Worm (Caenorhabditis elegans) whole organism, L2 larva: Measurements from ENCODE around the gene F25G6.8.

Experiments used
- C34F6.9 ChIP-seq: fragments of 150-350 bp; optimal IDR thresholded peaks from 2 replicates; lab custom pipeline; 2014; ENCODE audit warnings: missing biosample characterization, missing genetic modification characterization
- F13H6.1 ChIP-seq: sonication (generic microtip); optimal IDR thresholded peaks from 2 replicates; lab custom pipeline; 2016; ENCODE audit warnings: missing genetic modification characterization, missing compliant biosample characterization
- R02D3.7 ChIP-seq: fragments of 150-350 bp; optimal IDR thresholded peaks from 2 replicates; lab custom pipeline; 2014; ENCODE audit warnings: missing biosample characterization, missing genetic modification characterization
- Y55F3AM.14 ChIP-seq: fragments of 200-800 bp; sonication (Bioruptor generic); optimal IDR thresholded peaks from 2 replicates; lab custom pipeline; 2018; ENCODE audit warnings: mild to moderate bottlenecking, missing genetic modification characterization, missing compliant biosample characterization
- ZK546.5 ChIP-seq: sonication (generic microtip); optimal IDR thresholded peaks from 2 replicates; lab custom pipeline; 2017; ENCODE audit warnings: missing biosample characterization, missing genetic modification characterization
- alr-1 ChIP-seq: fragments of 150-350 bp; optimal IDR thresholded peaks from 2 replicates; lab custom pipeline; 2014; ENCODE audit warnings: missing biosample characterization, missing genetic modification characterization
- aly-2 ChIP-seq: fragments of 150-350 bp; optimal IDR thresholded peaks from 2 replicates; lab custom pipeline; 2014; ENCODE audit warnings: missing biosample characterization, missing genetic modification characterization
- ama-1 ChIP-seq: fragments of 150-350 bp; optimal IDR thresholded peaks from 2 replicates; lab custom pipeline; 2018; ENCODE audit warnings: inconsistent platforms
- blmp-1 ChIP-seq: sonication (generic microtip); optimal IDR thresholded peaks from 2 replicates; lab custom pipeline; 2017; ENCODE audit warnings: missing genetic modification characterization, mild to moderate bottlenecking, missing compliant biosample characterization, antibody characterized with exemption, moderate library complexity; ENCODE audit not compliant: insufficient read depth
- ceh-16 ChIP-seq: fragments of 150-350 bp; optimal IDR thresholded peaks from 2 replicates; lab custom pipeline; 2014; ENCODE audit warnings: missing biosample characterization, missing genetic modification characterization
- ceh-82 ChIP-seq: fragments of 150-350 bp; optimal IDR thresholded peaks from 2 replicates; lab custom pipeline; 2014; ENCODE audit warnings: missing biosample characterization, missing genetic modification characterization
- crh-2 ChIP-seq: sonication (generic microtip); optimal IDR thresholded peaks from 2 replicates; lab custom pipeline; 2017; ENCODE audit warnings: missing biosample characterization, missing genetic modification characterization
- dmd-4 ChIP-seq: sonication (generic microtip); optimal IDR thresholded peaks from 2 replicates; lab custom pipeline; 2017; ENCODE audit warnings: missing biosample characterization, missing genetic modification characterization
- egl-27 ChIP-seq: sonication (generic microtip); optimal IDR thresholded peaks from 3 replicates; lab custom pipeline; 2017; ENCODE audit warnings: missing biosample characterization, missing genetic modification reagents, missing genetic modification characterization
- elt-1 ChIP-seq: fragments of 150-350 bp; optimal IDR thresholded peaks from 2 replicates; lab custom pipeline; 2014; ENCODE audit warnings: missing biosample characterization, missing genetic modification characterization
- elt-3 ChIP-seq: sonication (generic microtip); optimal IDR thresholded peaks from 2 replicates; lab custom pipeline; 2017; ENCODE audit warnings: missing biosample characterization, missing genetic modification characterization
- fos-1 ChIP-seq: fragments of 150-350 bp; optimal IDR thresholded peaks from 2 replicates; lab custom pipeline; 2014; ENCODE audit warnings: missing biosample characterization, missing genetic modification characterization
- gmeb-1 ChIP-seq: fragments of 150-350 bp; optimal IDR thresholded peaks from 2 replicates; lab custom pipeline; 2014; ENCODE audit warnings: missing biosample characterization, missing genetic modification characterization
- lin-11 ChIP-seq: fragments of 150-350 bp; sonication (generic microtip); optimal IDR thresholded peaks from 2 replicates; lab custom pipeline; 2014; ENCODE audit warnings: missing biosample characterization, missing genetic modification characterization, inconsistent platforms, mixed read lengths
- lin-13 ChIP-seq: fragments of 150-350 bp; optimal IDR thresholded peaks from 2 replicates; lab custom pipeline; 2014; ENCODE audit warnings: missing biosample characterization, missing genetic modification reagents, missing genetic modification characterization
- lin-39 ChIP-seq: fragments of 150-350 bp; optimal IDR thresholded peaks from 2 replicates; lab custom pipeline; 2014; ENCODE audit warnings: missing biosample characterization, missing genetic modification reagents, missing genetic modification characterization
- lsy-2 ChIP-seq, 2 experiments: fragments of 150-350 bp in 1 of 2; sonication (generic microtip) in 1 of 2; optimal IDR thresholded peaks; 2 replicates each; lab custom pipeline; 2014 to 2017; ENCODE audit warnings: missing biosample characterization in 2 of 2, missing genetic modification characterization in 2 of 2
- mab-5 ChIP-seq: fragments of 150-350 bp; optimal IDR thresholded peaks from 2 replicates; lab custom pipeline; 2014; ENCODE audit warnings: missing biosample characterization, missing genetic modification characterization
- mbf-1 ChIP-seq: sonication (generic microtip); optimal IDR thresholded peaks from 2 replicates; lab custom pipeline; 2017; ENCODE audit warnings: missing biosample characterization, missing genetic modification characterization
- mdl-1 ChIP-seq, 2 experiments: fragments of 150-350 bp in 1 of 2; sonication (generic microtip) in 1 of 2; optimal IDR thresholded peaks; 2 replicates each; lab custom pipeline; 2017; ENCODE audit warnings: missing biosample characterization in 2 of 2, missing genetic modification characterization in 2 of 2
- nhr-10 ChIP-seq: sonication (generic microtip); optimal IDR thresholded peaks from 2 replicates; lab custom pipeline; 2017; ENCODE audit warnings: missing biosample characterization, missing genetic modification characterization
- nhr-11 ChIP-seq: fragments of 150-350 bp; optimal IDR thresholded peaks from 2 replicates; lab custom pipeline; 2014; ENCODE audit warnings: missing biosample characterization, missing genetic modification characterization
- nhr-12 ChIP-seq: fragments of 150-350 bp; optimal IDR thresholded peaks from 2 replicates; lab custom pipeline; 2014; ENCODE audit warnings: missing biosample characterization, missing genetic modification characterization
- nhr-129 ChIP-seq: fragments of 150-350 bp; optimal IDR thresholded peaks from 2 replicates; lab custom pipeline; 2014; ENCODE audit warnings: missing biosample characterization, missing genetic modification characterization
- nhr-21 ChIP-seq: fragments of 150-350 bp; optimal IDR thresholded peaks from 2 replicates; lab custom pipeline; 2014; ENCODE audit warnings: missing biosample characterization, missing genetic modification characterization
- nhr-23 ChIP-seq: fragments of 150-350 bp; optimal IDR thresholded peaks from 2 replicates; lab custom pipeline; 2014; ENCODE audit warnings: missing biosample characterization, missing genetic modification reagents, missing genetic modification characterization
- nhr-237 ChIP-seq: fragments of 150-350 bp; optimal IDR thresholded peaks from 2 replicates; lab custom pipeline; 2014; ENCODE audit warnings: missing biosample characterization, missing genetic modification characterization
- nhr-25 ChIP-seq: fragments of 150-350 bp; sonication (generic microtip); optimal IDR thresholded peaks from 3 replicates; lab custom pipeline; 2014; ENCODE audit warnings: missing biosample characterization, missing genetic modification characterization
- nhr-6 ChIP-seq: fragments of 150-350 bp; optimal IDR thresholded peaks from 2 replicates; lab custom pipeline; 2014; ENCODE audit warnings: missing biosample characterization, missing genetic modification characterization
- nhr-77 ChIP-seq: fragments of 150-350 bp; optimal IDR thresholded peaks from 2 replicates; lab custom pipeline; 2014; ENCODE audit warnings: missing biosample characterization, missing genetic modification characterization
- peb-1 ChIP-seq: fragments of 150-350 bp; optimal IDR thresholded peaks from 2 replicates; lab custom pipeline; 2014; ENCODE audit warnings: missing biosample characterization, missing genetic modification characterization
- sem-4 ChIP-seq: fragments of 150-350 bp; optimal IDR thresholded peaks from 2 replicates; lab custom pipeline; 2014; ENCODE audit warnings: missing biosample characterization, missing genetic modification reagents, missing genetic modification characterization
- skn-1 ChIP-seq: sonication (generic microtip); optimal IDR thresholded peaks from 2 replicates; lab custom pipeline; 2017; ENCODE audit warnings: missing biosample characterization, missing genetic modification characterization
- sma-3 ChIP-seq: sonication (generic microtip); optimal IDR thresholded peaks from 2 replicates; lab custom pipeline; 2016; ENCODE audit warnings: missing genetic modification reagents, missing genetic modification characterization, missing compliant biosample characterization
- sma-9 ChIP-seq, 2 experiments: fragments of 150-350 bp in 1 of 2; sonication (generic microtip) in 1 of 2; optimal IDR thresholded peaks; 2 replicates each; lab custom pipeline; 2014 to 2016; ENCODE audit warnings: missing genetic modification characterization in 2 of 2, mild to moderate bottlenecking in 1 of 2, missing biosample characterization in 1 of 2, missing compliant biosample characterization in 1 of 2, missing genetic modification reagents in 1 of 2, moderate library complexity in 1 of 2
- snpc-4 ChIP-seq: fragments of 150-350 bp; optimal IDR thresholded peaks from 2 replicates; lab custom pipeline; 2014; ENCODE audit warnings: missing biosample characterization, missing genetic modification characterization
- unc-39 ChIP-seq: fragments of 150-350 bp; optimal IDR thresholded peaks from 2 replicates; lab custom pipeline; 2014; ENCODE audit warnings: missing biosample characterization, missing genetic modification characterization
- unc-55 ChIP-seq: fragments of 150-350 bp; sonication (generic microtip); optimal IDR thresholded peaks from 3 replicates; lab custom pipeline; 2014; ENCODE audit warnings: missing biosample characterization, missing genetic modification reagents, missing genetic modification characterization
- unc-62 ChIP-seq: fragments of 150-350 bp; optimal IDR thresholded peaks from 2 replicates; lab custom pipeline; 2014; ENCODE audit warnings: missing biosample characterization, missing genetic modification reagents, missing genetic modification characterization
- zag-1 ChIP-seq: fragments of 150-350 bp; optimal IDR thresholded peaks from 2 replicates; lab custom pipeline; 2014; ENCODE audit warnings: missing biosample characterization, missing genetic modification characterization
- ztf-1 ChIP-seq: fragments of 200-800 bp; sonication (Bioruptor generic); conservative IDR thresholded peaks from 2 replicates; pipeline ENCODE4 v1.3.6; 2022; ENCODE audit warnings: missing genetic modification characterization, missing compliant biosample characterization
- ztf-11 ChIP-seq: sonication (generic microtip); optimal IDR thresholded peaks from 2 replicates; lab custom pipeline; 2017; ENCODE audit warnings: missing biosample characterization, missing genetic modification characterization
- ztf-4 ChIP-seq: fragments of 150-350 bp; optimal IDR thresholded peaks from 2 replicates; lab custom pipeline; 2014; ENCODE audit warnings: missing biosample characterization, missing genetic modification characterization

F25G6.8 gene

DNA sequence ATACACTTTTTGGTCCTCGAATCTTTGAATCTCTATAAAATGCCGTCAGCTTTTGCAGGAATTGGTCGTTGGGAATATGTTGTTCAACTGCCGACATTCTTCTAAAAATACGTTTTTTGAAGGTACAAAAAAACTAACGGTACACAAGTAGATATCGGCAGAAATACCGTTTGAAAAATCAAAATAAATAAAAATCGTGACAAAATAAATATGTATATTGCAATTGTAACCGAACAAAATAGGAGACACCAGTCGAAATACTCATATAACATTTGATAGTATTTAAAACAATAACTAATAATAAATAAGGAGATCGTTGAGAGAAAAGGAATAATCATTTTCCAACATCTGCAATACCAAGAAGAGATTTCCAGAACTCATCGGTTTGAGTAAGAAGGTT is at the start of gene F25G6.8:
Gene F25G6.8 (minus strand): TSS at position 101 of the 400 bp plus-strand sequence.
- TF ChIP-seq peb-1 = no peak
- TF ChIP-seq lin-13 (GFP tag; lab: Kevin White, UChicago) = no peak
- no peak for TF ChIP-seq unc-39 (tag; lab: Kevin White, UChicago)
- no peak for TF ChIP-seq nhr-129 (tag; lab: Kevin White, UChicago)
- no peak for TF ChIP-seq ceh-16 (tag; lab: Kevin White, UChicago)
- no peak for TF ChIP-seq zag-1 (tag; lab: Kevin White, UChicago)
- TF ChIP-seq C34F6.9 (tag; lab: Kevin White, UChicago) = no peak
- TF ChIP-seq blmp-1 = no peak
- no peak for TF ChIP-seq fos-1 (tag; lab: Kevin White, UChicago)
- no peak for TF ChIP-seq egl-27
- no peak for TF ChIP-seq snpc-4 (tag; lab: Kevin White, UChicago)
- TF ChIP-seq ztf-4 (tag; lab: Kevin White, UChicago) = no peak

DNA sequence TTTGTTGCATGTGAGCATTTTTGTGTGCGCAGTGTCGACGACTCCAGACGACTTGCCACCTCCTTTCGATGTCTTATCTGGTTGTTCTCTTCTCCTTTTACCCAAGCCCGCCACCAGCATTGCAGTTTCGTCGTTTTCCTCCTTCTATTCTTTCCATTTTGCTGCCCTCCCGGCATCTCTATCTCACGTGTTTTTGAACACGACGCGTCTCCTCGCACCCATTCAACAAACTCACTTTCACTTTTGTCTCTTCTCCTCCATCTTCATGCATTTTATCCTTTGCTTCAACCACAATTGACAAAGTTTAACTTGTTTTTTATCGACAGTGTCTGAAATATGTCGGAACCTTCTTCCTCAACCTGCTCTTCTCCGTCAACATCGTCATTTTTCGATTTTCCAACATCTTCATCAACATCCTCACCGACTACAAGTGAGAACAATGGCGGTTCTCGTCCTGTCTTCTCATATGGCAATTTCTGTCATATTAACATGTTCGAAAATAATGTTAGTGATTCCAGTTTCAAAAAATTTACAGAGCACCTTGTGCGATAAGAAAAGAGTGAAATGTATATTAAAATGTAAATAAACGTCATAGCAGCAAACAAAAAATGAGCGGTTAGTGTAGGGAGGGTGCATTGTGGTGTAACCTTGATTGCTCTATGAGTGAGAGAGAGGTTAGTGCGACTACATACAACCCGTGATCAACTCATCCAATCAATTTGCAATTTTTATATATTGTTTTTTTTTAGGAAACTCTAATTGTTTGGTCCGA is 45.8 kb upstream of the F25G6.8 start, which contains the start of gene fip-4:
Gene fip-4 (minus strand): TSS at position 636 of the 772 bp plus-strand sequence.
- TF ChIP-seq unc-39 (tag; lab: Kevin White, UChicago) = no peak
- TF ChIP-seq ztf-1 (GFP tag; lab: Robert Waterston, UW) = no peak
- TF ChIP-seq F13H6.1 = peak; percentile 7
- no peak for TF ChIP-seq snpc-4 (tag; lab: Kevin White, UChicago)
- peak; percentile 29 for TF ChIP-seq sma-3 (GFP tag; lab: Kevin White, UChicago)
- peak; percentile 44 for TF ChIP-seq nhr-21 (tag; lab: Kevin White, UChicago)
- TF ChIP-seq gmeb-1 (tag; lab: Kevin White, UChicago) = no peak
- no peak for TF ChIP-seq R02D3.7 (tag; lab: Kevin White, UChicago)
- TF ChIP-seq ztf-4 (tag; lab: Kevin White, UChicago) = no peak
- TF ChIP-seq egl-27 = no peak
- TF ChIP-seq nhr-6 (tag; lab: Kevin White, UChicago) = no peak
- no peak for TF ChIP-seq unc-55 (GFP tag; lab: Kevin White, UChicago)
- TF ChIP-seq nhr-129 (tag; lab: Kevin White, UChicago) = peak; percentile 46
- TF ChIP-seq nhr-237 (tag; lab: Kevin White, UChicago) = no peak
- no peak for TF ChIP-seq nhr-12 (tag; lab: Kevin White, UChicago)
- TF ChIP-seq lsy-2 (tag; optimal IDR thresholded peaks at IDR 0.05; lab: Kevin White, UChicago) = peak in 1 of 2 experiments; percentile 22
- no peak for TF ChIP-seq dmd-4 (tag; lab: Kevin White, UChicago)
- no peak for TF ChIP-seq ceh-82 (tag; lab: Kevin White, UChicago)
- TF ChIP-seq lin-11 (tag; lab: Kevin White, UChicago) = no peak
- TF ChIP-seq zag-1 (tag; lab: Kevin White, UChicago) = no peak
- no peak for TF ChIP-seq lin-13 (GFP tag; lab: Kevin White, UChicago)
- no peak for TF ChIP-seq nhr-77 (tag; lab: Kevin White, UChicago)
- TF ChIP-seq elt-3 (tag; lab: Kevin White, UChicago) = no peak
- peak; percentile 45 for TF ChIP-seq C34F6.9 (tag; lab: Kevin White, UChicago)
- peak in 1 of 2 experiments; percentile 34 for TF ChIP-seq mdl-1 (tag; optimal IDR thresholded peaks at IDR 0.05; lab: Kevin White, UChicago)
- TF ChIP-seq crh-2 (tag; lab: Kevin White, UChicago) = no peak
- no peak for TF ChIP-seq alr-1 (tag; lab: Kevin White, UChicago)
- TF ChIP-seq lin-39 (tag; lab: Kevin White, UChicago) = no peak
- TF ChIP-seq sma-9 (GFP tag; optimal IDR thresholded peaks at IDR 0.05; lab: Kevin White, UChicago) = peak; percentile 70
- TF ChIP-seq sma-9 (tag; optimal IDR thresholded peaks at IDR 0.05; lab: Kevin White, UChicago) = no peak
- no peak for TF ChIP-seq aly-2 (tag; lab: Kevin White, UChicago)
- TF ChIP-seq peb-1 = no peak
- no peak for TF ChIP-seq elt-1 (tag; lab: Kevin White, UChicago)
- TF ChIP-seq nhr-25 = peak; percentile 79
- no peak for TF ChIP-seq skn-1 (tag; lab: Kevin White, UChicago)
- no peak for TF ChIP-seq unc-62 (GFP tag; lab: Kevin White, UChicago)
- TF ChIP-seq ztf-11 = no peak
- no peak for TF ChIP-seq nhr-11 (tag; lab: Kevin White, UChicago)
- peak; percentile 43 for TF ChIP-seq fos-1 (tag; lab: Kevin White, UChicago)
- TF ChIP-seq nhr-23 (tag; lab: Kevin White, UChicago) = no peak
- no peak for TF ChIP-seq Y55F3AM.14 (GFP tag; lab: Kevin White, UChicago)
- peak; percentile 98 for TF ChIP-seq blmp-1
- TF ChIP-seq mbf-1 = no peak
- peak; percentile 28 for TF ChIP-seq sem-4 (tag; lab: Kevin White, UChicago)
- TF ChIP-seq mab-5 (tag; lab: Kevin White, UChicago) = no peak
- TF ChIP-seq ceh-16 (tag; lab: Kevin White, UChicago) = no peak
- no peak for TF ChIP-seq nhr-10
- TF ChIP-seq ZK546.5 (tag; lab: Kevin White, UChicago) = no peak
- TF ChIP-seq ama-1 (lab: Kevin White, UChicago) = peak; percentile 55
